Worm (Caenorhabditis elegans): Measurements from ENCODE around the gene gpd-4.

DNA sequence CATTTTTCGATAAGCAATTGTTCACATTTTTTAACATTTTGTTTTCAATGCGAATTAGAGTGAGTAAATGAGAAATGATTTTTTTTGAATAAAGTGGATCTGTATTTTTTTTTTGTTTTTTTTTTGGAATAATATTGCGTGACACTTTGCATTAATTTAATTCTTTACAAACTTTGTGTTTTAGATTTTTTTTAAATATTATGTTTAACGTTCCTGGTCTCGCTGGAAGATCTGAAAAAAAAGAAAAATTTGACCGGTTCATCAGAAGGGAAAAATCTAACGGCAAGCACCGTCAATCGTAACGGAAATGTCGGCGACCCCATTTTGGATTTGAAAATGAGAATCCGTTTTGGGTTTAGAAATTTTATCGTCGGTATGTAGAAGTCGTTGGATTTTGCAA is 18.3 kb downstream of the gpd-4 start, which contains the start of gene cdc-25.4:
- TF ChIP-seq lsy-2 (tag; optimal IDR thresholded peaks at IDR 0.05): no peak
- TF ChIP-seq jun-1 (tag; optimal IDR thresholded peaks at IDR 0.05): no peak
- TF ChIP-seq egl-27 (tag; optimal IDR thresholded peaks at IDR 0.05): no peak
- no peak for TF ChIP-seq aha-1 (tag)
